Fruit fly (Drosophila melanogaster): Measurements from ENCODE around the gene Nhe1.

Gene Nhe1

DNA sequence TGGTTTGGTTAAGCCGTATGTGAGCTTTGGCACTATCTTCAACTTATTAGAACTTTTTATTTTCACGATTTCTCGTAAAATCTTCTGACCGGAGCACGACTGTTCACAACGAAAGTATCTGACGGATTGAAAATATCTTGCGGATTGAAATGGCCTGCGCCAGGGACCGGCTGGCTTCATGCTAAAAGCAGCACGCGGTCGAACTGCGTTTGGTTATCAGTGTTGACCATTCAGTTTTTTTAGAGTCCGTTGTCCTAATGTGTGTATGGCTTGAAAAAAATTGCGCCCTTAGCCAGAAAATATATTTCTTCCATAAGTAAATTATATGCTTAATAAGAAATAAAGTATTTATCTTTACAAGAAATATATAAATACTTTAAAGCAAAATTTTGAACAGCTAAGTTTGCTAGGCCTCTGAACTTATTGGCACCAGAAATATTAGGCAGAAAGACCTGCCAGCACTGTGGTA, 19.2 kb downstream of the Nhe1 start, which contains the start of gene net (continued):
- peak; percentile 50; the same call in 1 of the 2 replicates for TF ChIP-seq lmd (GFP tag; IDR thresholded peaks at IDR 0.05)
- peak; percentile 69 for TF ChIP-seq CG15011 (GFP tag; optimal IDR thresholded peaks at IDR 0.05)
- TF ChIP-seq Hr51 (GFP tag; optimal IDR thresholded peaks at IDR 0.05) = peak in 1 of 2 experiments; percentile 72
- TF ChIP-seq CG9609 (GFP tag; optimal IDR thresholded peaks at IDR 0.05) = no peak
- no peak for TF ChIP-seq CG32767 (GFP tag; IDR thresholded peaks at IDR 0.05)
- peak; percentile 18; the same call in 1 of the 2 replicates for TF ChIP-seq Bgb (GFP tag; IDR thresholded peaks at IDR 0.05; ENCODE audit: partially characterized antibody)
- TF ChIP-seq CG13123 (GFP tag; optimal IDR thresholded peaks at IDR 0.05) = no peak
- TF ChIP-seq CG2678 (tag; optimal IDR thresholded peaks at IDR 0.05) = peak; percentile 88
- TF ChIP-seq pho (GFP tag; optimal IDR thresholded peaks at IDR 0.05) = peak; percentile 5
- TF ChIP-seq zen (tag; optimal IDR thresholded peaks at IDR 0.05) = peak; percentile 49
- peak; percentile 62 for TF ChIP-seq CG9437 (GFP tag; optimal IDR thresholded peaks at IDR 0.05)
- peak; percentile 27 for TF ChIP-seq YL-1 (GFP tag; optimal IDR thresholded peaks at IDR 0.05)

DNA sequence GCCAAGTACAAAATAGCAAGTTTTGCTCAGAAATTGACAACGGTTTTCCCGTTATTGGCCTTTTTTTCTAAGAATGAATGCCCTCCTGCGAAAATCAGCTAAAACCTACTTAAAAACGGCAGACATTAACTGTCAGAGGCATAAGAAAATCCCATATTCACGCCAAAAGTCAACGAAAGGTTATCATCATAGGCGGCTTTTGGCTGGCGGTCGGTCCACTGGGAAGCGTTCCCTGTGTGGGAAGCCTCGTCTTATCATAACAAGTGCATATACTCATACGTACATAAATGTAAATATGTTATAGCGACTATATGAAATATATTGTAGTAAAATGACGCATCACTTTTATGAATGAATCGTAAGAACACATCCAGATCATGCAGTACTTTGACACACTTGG, 20.8 kb downstream of the Nhe1 start:
- no peak for TF ChIP-seq caup (GFP tag; optimal IDR thresholded peaks at IDR 0.05; ENCODE audit: severe bottlenecking)
- TF ChIP-seq row (GFP tag; IDR thresholded peaks at IDR 0.05) = no peak
- no peak for TF ChIP-seq Fer1 (GFP tag; optimal IDR thresholded peaks at IDR 0.05)
- TF ChIP-seq CG4282 (GFP tag; optimal IDR thresholded peaks at IDR 0.05) = no peak
- no peak for TF ChIP-seq fd3F (GFP tag; optimal IDR thresholded peaks at IDR 0.05)
- TF ChIP-seq CG12299 (tag; optimal IDR thresholded peaks at IDR 0.05) = no peak
- no peak for TF ChIP-seq CG14667 (GFP tag; IDR thresholded peaks at IDR 0.05)
- TF ChIP-seq chinmo (GFP tag; IDR thresholded peaks at IDR 0.05; ENCODE audit: partially characterized antibody) = 0 out of 4 replicates have a peak, but pooled peaks have one; percentile 10
- TF ChIP-seq NC2β (GFP tag; optimal IDR thresholded peaks at IDR 0.05) = no peak
- TF ChIP-seq CG14710 (tag; optimal IDR thresholded peaks at IDR 0.05) = no peak
- TF ChIP-seq CG34376 (GFP tag; optimal IDR thresholded peaks at IDR 0.05) = peak; percentile 6
- TF ChIP-seq ken (GFP tag; IDR thresholded peaks at IDR 0.05) = no peak
- TF ChIP-seq az2 (GFP tag; optimal IDR thresholded peaks at IDR 0.05) = no peak
- no peak for TF ChIP-seq Atf3 (GFP tag; optimal IDR thresholded peaks at IDR 0.05)
- peak; percentile 76 for TF ChIP-seq sug (tag; optimal IDR thresholded peaks at IDR 0.05)

DNA sequence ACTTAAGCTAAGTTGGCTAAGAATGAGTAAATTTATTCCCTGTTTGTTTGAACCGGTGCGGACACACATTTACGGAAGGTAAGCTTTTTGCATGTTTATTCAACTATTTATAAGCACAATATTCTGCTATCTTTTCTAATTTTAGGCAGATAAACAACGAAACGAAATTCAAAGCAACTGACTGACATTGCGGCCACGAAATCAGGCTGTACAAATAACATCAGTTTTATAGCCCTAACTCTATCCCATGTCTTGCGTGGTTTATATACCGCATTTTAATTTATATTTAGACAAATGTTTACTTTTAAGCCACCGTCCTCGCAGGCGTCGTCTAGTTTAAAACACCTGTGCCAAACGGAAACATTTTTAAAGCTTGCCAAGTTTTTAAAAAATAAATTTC, 21.4 kb downstream of the Nhe1 start:
- no peak for TF ChIP-seq grau (tag; optimal IDR thresholded peaks at IDR 0.05)
- TF ChIP-seq Xbp1 (GFP tag; optimal IDR thresholded peaks at IDR 0.05) = no peak
- no peak for TF ChIP-seq gsb-n (tag; optimal IDR thresholded peaks at IDR 0.05)
- TF ChIP-seq toy (GFP tag; IDR thresholded peaks at IDR 0.05) = no peak
- no peak for TF ChIP-seq Ada2b (GFP tag; IDR thresholded peaks at IDR 0.05)
- TF ChIP-seq BEAF-32 (GFP tag; optimal IDR thresholded peaks at IDR 0.05) = no peak
- no peak for TF ChIP-seq CG8359 (GFP tag; optimal IDR thresholded peaks at IDR 0.05; ENCODE audit: borderline replicate concordance)
- no peak for TF ChIP-seq Atf6 (GFP tag; IDR thresholded peaks at IDR 0.05)
- TF ChIP-seq Mrtf (GFP tag; IDR thresholded peaks at IDR 0.05) = no peak
- no peak for TF ChIP-seq Pdp1 (GFP tag; optimal IDR thresholded peaks at IDR 0.05)
- TF ChIP-seq wor (GFP tag; IDR thresholded peaks at IDR 0.05) = no peak
- TF ChIP-seq CG15514 (GFP tag; optimal IDR thresholded peaks at IDR 0.05) = peak; percentile 41
- peak; percentile 15 for TF ChIP-seq CG12071 (GFP tag; optimal IDR thresholded peaks at IDR 0.05)
- peak; percentile 68 for TF ChIP-seq Fer1 (GFP tag; optimal IDR thresholded peaks at IDR 0.05)
- TF ChIP-seq cato (GFP tag; optimal IDR thresholded peaks at IDR 0.05; ENCODE audit: borderline replicate concordance) = no peak
- TF ChIP-seq Oli (tag; optimal IDR thresholded peaks at IDR 0.05) = no peak
- peak; percentile 7 for TF ChIP-seq scrt (GFP tag; optimal IDR thresholded peaks at IDR 0.05)
- no peak for TF ChIP-seq fd102C (GFP tag; optimal IDR thresholded peaks at IDR 0.05)
- peak; percentile 65 for TF ChIP-seq CG18599 (GFP tag; optimal IDR thresholded peaks at IDR 0.05)
- no peak for TF ChIP-seq h (optimal IDR thresholded peaks at IDR 0.05)
- TF ChIP-seq bigmax (GFP tag; optimal IDR thresholded peaks at IDR 0.05) = no peak
- TF ChIP-seq CG3726 (GFP tag; IDR thresholded peaks at IDR 0.05) = no peak
- TF ChIP-seq D19A (tag; optimal IDR thresholded peaks at IDR 0.05) = no peak

All from whole organism, embryonic.